Worm (Caenorhabditis elegans) whole organism, L2 larva: Measurements from ENCODE around the gene isy-1.

Experiments used
- ZK546.5 ChIP-seq: sonication (generic microtip); optimal IDR thresholded peaks from 2 replicates; lab custom pipeline; 2017; ENCODE audit warnings: missing biosample characterization, missing genetic modification characterization
- ceh-16 ChIP-seq: fragments of 150-350 bp; optimal IDR thresholded peaks from 2 replicates; lab custom pipeline; 2014; ENCODE audit warnings: missing biosample characterization, missing genetic modification characterization
- mab-5 ChIP-seq: fragments of 150-350 bp; optimal IDR thresholded peaks from 2 replicates; lab custom pipeline; 2014; ENCODE audit warnings: missing biosample characterization, missing genetic modification characterization
- ztf-4 ChIP-seq: fragments of 150-350 bp; optimal IDR thresholded peaks from 2 replicates; lab custom pipeline; 2014; ENCODE audit warnings: missing biosample characterization, missing genetic modification characterization

ce11 chrV:10991789-10992188 lies 8.7 kb downstream of the isy-1 start, which contains the start of gene frpr-9:
- TF ChIP-seq ceh-16 (tag; lab: Kevin White, UChicago) (no peak), ZK546.5 (tag; lab: Kevin White, UChicago) (no peak), ztf-4 (tag; lab: Kevin White, UChicago) (no peak), mab-5 (tag; lab: Kevin White, UChicago) (no peak)
